Worm (Caenorhabditis elegans): ENCODE data around the gene ZK867.2.

DNA sequence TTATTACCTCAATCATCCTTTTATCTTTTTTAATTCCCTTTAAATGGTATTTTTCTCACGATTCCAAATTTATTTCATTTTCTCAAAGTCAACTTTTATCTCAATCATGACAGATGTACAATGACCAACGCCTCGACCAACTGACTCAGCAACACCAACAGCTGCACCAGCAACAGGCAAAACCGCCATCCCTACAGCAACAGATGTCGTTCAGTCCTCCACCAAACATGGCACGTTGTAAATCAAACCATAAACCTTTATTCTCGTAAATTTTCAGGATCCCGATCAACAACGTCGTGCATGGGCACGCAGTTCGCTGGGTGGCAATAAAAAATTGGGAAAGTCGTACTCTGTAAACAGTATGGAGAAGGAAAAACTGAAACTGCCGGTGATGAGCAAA is 43.8 kb upstream of the ZK867.2 start:
- TF ChIP-seq ztf-29 (GFP tag; IDR thresholded peaks at IDR 0.05), result no peak
- no peak for TF ChIP-seq T22C8.4 (GFP tag; IDR thresholded peaks at IDR 0.05)
- TF ChIP-seq klf-2 (GFP tag; conservative IDR thresholded peaks at IDR 0.05), result no peak
- no peak for TF ChIP-seq ref-1 (GFP tag; conservative IDR thresholded peaks at IDR 0.05)
- no peak for TF ChIP-seq flt-1 (GFP tag; IDR thresholded peaks at IDR 0.05)
- no peak for TF ChIP-seq tab-1 (GFP tag; IDR thresholded peaks at IDR 0.05)
- no peak for TF ChIP-seq med-1 (GFP tag; optimal IDR thresholded peaks at IDR 0.05; ENCODE audit: insufficient read depth)
- TF ChIP-seq ztf-23 (GFP tag; IDR thresholded peaks at IDR 0.05), result no peak
- TF ChIP-seq cog-1 (tag; optimal IDR thresholded peaks at IDR 0.05), result no peak

Data from whole organism, midembryonic.